Fruit fly (Drosophila melanogaster) whole organism, embryonic: ENCODE measurements around the gene Dhc62B.
A peak's percentile ranks its signal among the peaks of the same experiment; 100 is the strongest.

ENCODE experiments used
- BEAF-32 ChIP-seq: fragments of 200-800 bp; sonication (Bioruptor generic); optimal IDR thresholded peaks from 3 replicates; lab custom pipeline; 2017; ENCODE audit warnings: missing biosample characterization, missing genetic modification characterization, mild to moderate bottlenecking, moderate library complexity, missing genetic modification reagents
- CG10366 ChIP-seq: fragments of 200-800 bp; sonication (Bioruptor generic); IDR thresholded peaks from 2 replicates; pipeline ENCODE4 v1.3.6; 2022; ENCODE audit warnings: missing biosample characterization, missing genetic modification characterization
- CG10543 ChIP-seq: fragments of 200-800 bp; sonication (Bioruptor generic); optimal IDR thresholded peaks from 3 replicates; lab custom pipeline; 2017; ENCODE audit warnings: missing biosample characterization, mild to moderate bottlenecking, missing genetic modification characterization, moderate library complexity
- CG12659 ChIP-seq: fragments of 200-800 bp; sonication (Bioruptor generic); optimal IDR thresholded peaks from 3 replicates; lab custom pipeline; 2017; ENCODE audit warnings: mild to moderate bottlenecking, missing biosample characterization, missing genetic modification reagents, missing genetic modification characterization
- CG12769 ChIP-seq: fragments of 200-800 bp; sonication (Bioruptor generic); optimal IDR thresholded peaks from 2 replicates; lab custom pipeline; 2019; ENCODE audit warnings: missing biosample characterization, mild to moderate bottlenecking, missing genetic modification characterization, moderate library complexity
- CG13296 ChIP-seq: fragments of 200-800 bp; sonication (Bioruptor generic); optimal IDR thresholded peaks from 3 replicates; lab custom pipeline; 2018; ENCODE audit warnings: missing biosample characterization, mild to moderate bottlenecking, missing genetic modification characterization
- CG14441 ChIP-seq: fragments of 200-800 bp; sonication (Bioruptor generic); IDR thresholded peaks from 2 replicates; pipeline ENCODE4 v1.3.6; 2022; ENCODE audit warnings: missing biosample characterization, missing genetic modification characterization
- CG15479 ChIP-seq: fragments of 200-800 bp; sonication (Bioruptor generic); optimal IDR thresholded peaks from 3 replicates; lab custom pipeline; 2019; ENCODE audit warnings: missing biosample characterization, mild to moderate bottlenecking, missing genetic modification characterization, moderate library complexity
- CG15514 ChIP-seq: fragments of 200-800 bp; sonication (Bioruptor generic); optimal IDR thresholded peaks from 3 replicates; lab custom pipeline; 2017; ENCODE audit warnings: missing biosample characterization, missing genetic modification characterization, mild to moderate bottlenecking, moderate library complexity, missing genetic modification reagents
- CG2678 ChIP-seq: fragments of 200-800 bp; sonication (Bioruptor generic); optimal IDR thresholded peaks from 3 replicates; lab custom pipeline; 2019; ENCODE audit warnings: missing biosample characterization, mild to moderate bottlenecking, missing genetic modification characterization, moderate library complexity
- CG34376 ChIP-seq: fragments of 200-800 bp; sonication (Bioruptor generic); optimal IDR thresholded peaks from 2 replicates; lab custom pipeline; 2018; ENCODE audit warnings: missing biosample characterization, mild to moderate bottlenecking, missing genetic modification characterization
- CG6254 ChIP-seq: fragments of 200-800 bp; sonication (Bioruptor generic); optimal IDR thresholded peaks from 3 replicates; lab custom pipeline; 2017; ENCODE audit warnings: mild to moderate bottlenecking, missing biosample characterization, missing genetic modification reagents, missing genetic modification characterization
- CG8388 ChIP-seq: fragments of 200-800 bp; sonication (Bioruptor generic); optimal IDR thresholded peaks from 2 replicates; lab custom pipeline; 2019; ENCODE audit warnings: missing biosample characterization, mild to moderate bottlenecking, missing genetic modification characterization, moderate library complexity
- D19A ChIP-seq: fragments of 200-800 bp; optimal IDR thresholded peaks from 3 replicates; lab custom pipeline; 2019; ENCODE audit warnings: missing biosample characterization, mild to moderate bottlenecking, missing genetic modification characterization, moderate library complexity
- HLH4C ChIP-seq: fragments of 200-800 bp; sonication (Bioruptor generic); IDR thresholded peaks from 3 replicates; pipeline ENCODE4 v1.3.6; 2022; ENCODE audit warnings: missing biosample characterization, missing genetic modification characterization; ENCODE audit not compliant: partially characterized antibody
- Hmr ChIP-seq: fragments of 200-800 bp; sonication (Bioruptor generic); optimal IDR thresholded peaks from 3 replicates; lab custom pipeline; 2017; ENCODE audit warnings: mild to moderate bottlenecking, missing biosample characterization, missing genetic modification reagents, missing genetic modification characterization
- Hr78 ChIP-seq, 2 experiments: fragments of 200-800 bp in 1 of 2; fragments of >200 bp in 1 of 2; sonication (Bioruptor generic) in 1 of 2; optimal IDR thresholded peaks; 2 replicates each; lab custom pipeline; 2017 to 2019; ENCODE audit warnings: missing biosample characterization in 2 of 2, missing genetic modification characterization in 2 of 2, mild to moderate bottlenecking in 1 of 2, moderate library complexity in 1 of 2
- Nf-YB ChIP-seq: fragments of 200-800 bp; sonication (Bioruptor generic); optimal IDR thresholded peaks from 3 replicates; lab custom pipeline; 2019; ENCODE audit warnings: missing biosample characterization, mild to moderate bottlenecking, missing genetic modification characterization, moderate library complexity
- Nf-YC ChIP-seq: fragments of 200-800 bp; optimal IDR thresholded peaks from 3 replicates; lab custom pipeline; 2019; ENCODE audit warnings: missing biosample characterization, mild to moderate bottlenecking, missing genetic modification characterization, moderate library complexity
- Xrp1 ChIP-seq: fragments of 200-800 bp; sonication (Bioruptor generic); IDR thresholded peaks from 2 replicates; pipeline ENCODE4 v1.3.6; 2022; ENCODE audit warnings: missing biosample characterization, missing genetic modification characterization
- ac ChIP-seq: fragments of 200-800 bp; sonication (Bioruptor generic); optimal IDR thresholded peaks from 3 replicates; lab custom pipeline; 2017; ENCODE audit warnings: missing biosample characterization, mild to moderate bottlenecking, missing genetic modification characterization
- amos ChIP-seq: fragments of 200-800 bp; sonication (Bioruptor generic); IDR thresholded peaks from 2 replicates; pipeline ENCODE4 v1.3.6; 2022; ENCODE audit warnings: missing biosample characterization, missing genetic modification characterization; ENCODE audit not compliant: partially characterized antibody
- ap ChIP-seq: fragments of 200-800 bp; sonication (Bioruptor generic); IDR thresholded peaks from 2 replicates; pipeline ENCODE4 v1.3.6; 2022; ENCODE audit warnings: missing biosample characterization, missing genetic modification characterization
- ase ChIP-seq: fragments of 200-800 bp; sonication (Bioruptor generic); IDR thresholded peaks from 3 replicates; pipeline ENCODE4 v1.3.6; 2022; ENCODE audit warnings: missing biosample characterization, missing genetic modification characterization
- ash1 ChIP-seq: fragments of 200-800 bp; sonication (Bioruptor generic); optimal IDR thresholded peaks from 2 replicates; lab custom pipeline; 2018; ENCODE audit warnings: missing biosample characterization, mild to moderate bottlenecking, missing genetic modification characterization
- bsh ChIP-seq, 2 experiments: fragments of 200-800 bp; sonication (Bioruptor generic); optimal IDR thresholded peaks; 2 replicates each; lab custom pipeline; 2017 to 2018; ENCODE audit warnings: mild to moderate bottlenecking in 2 of 2, missing biosample characterization in 2 of 2, missing genetic modification characterization in 2 of 2, moderate library complexity in 1 of 2
- eve ChIP-seq, 2 experiments: fragments of >200 bp; optimal IDR thresholded peaks; 2 replicates each; lab custom pipeline; 2017; ENCODE audit warnings: missing biosample characterization in 2 of 2, missing genetic modification characterization in 2 of 2
- gem ChIP-seq: fragments of 200-800 bp; sonication (Bioruptor generic); optimal IDR thresholded peaks from 2 replicates; lab custom pipeline; 2019; ENCODE audit warnings: missing biosample characterization, mild to moderate bottlenecking, missing genetic modification characterization, moderate library complexity
- ham ChIP-seq: fragments of 200-800 bp; sonication (Bioruptor generic); IDR thresholded peaks from 2 replicates; pipeline ENCODE4 v1.3.6; 2022; ENCODE audit warnings: missing biosample characterization, missing genetic modification characterization
- mirr ChIP-seq: fragments of 200-800 bp; sonication (Bioruptor generic); optimal IDR thresholded peaks from 3 replicates; lab custom pipeline; 2018; ENCODE audit warnings: missing biosample characterization, mild to moderate bottlenecking, missing genetic modification characterization
- nerfin-1 ChIP-seq: fragments of 200-800 bp; sonication (Bioruptor generic); optimal IDR thresholded peaks from 3 replicates; lab custom pipeline; 2019; ENCODE audit warnings: missing biosample characterization, mild to moderate bottlenecking, missing genetic modification characterization, moderate library complexity
- otp ChIP-seq: fragments of 200-800 bp; sonication (Bioruptor generic); IDR thresholded peaks from 3 replicates; pipeline ENCODE4, ENCODE4 v1.3.6; 2022; ENCODE audit warnings: missing biosample characterization, missing genetic modification characterization
- pb ChIP-seq: fragments of 200-800 bp; sonication (Bioruptor generic); optimal IDR thresholded peaks from 3 replicates; lab custom pipeline; 2016; ENCODE audit warnings: missing biosample characterization, missing genetic modification characterization
- run ChIP-seq: fragments of 200-800 bp; sonication (Bioruptor generic); optimal IDR thresholded peaks from 3 replicates; lab custom pipeline; 2018; ENCODE audit warnings: missing biosample characterization, mild to moderate bottlenecking, missing genetic modification characterization
- sd ChIP-seq: fragments of 200-800 bp; sonication (Bioruptor generic); optimal IDR thresholded peaks from 3 replicates; lab custom pipeline; 2018; ENCODE audit warnings: missing biosample characterization, mild to moderate bottlenecking, missing genetic modification characterization, moderate library complexity
- sens-2 ChIP-seq: fragments of 200-800 bp; sonication (Bioruptor generic); IDR thresholded peaks from 2 replicates; pipeline ENCODE4 v1.3.6; 2022; ENCODE audit warnings: missing biosample characterization, missing genetic modification characterization
- sim ChIP-seq: fragments of 200-800 bp; sonication (Bioruptor generic); IDR thresholded peaks from 2 replicates; pipeline ENCODE4 v1.3.6; 2022; ENCODE audit warnings: missing biosample characterization, missing genetic modification characterization
- sna ChIP-seq: fragments of 200-800 bp; sonication (Bioruptor generic); IDR thresholded peaks from 2 replicates; pipeline ENCODE4 v1.3.6; 2022; ENCODE audit warnings: missing biosample characterization, missing genetic modification characterization; ENCODE audit not compliant: partially characterized antibody
- tna ChIP-seq: fragments of 200-800 bp; sonication (Bioruptor generic); IDR thresholded peaks from 2 replicates; pipeline ENCODE4 v1.3.6; 2022; ENCODE audit warnings: missing biosample characterization, missing genetic modification characterization; ENCODE audit not compliant: partially characterized antibody
- wek ChIP-seq: fragments of 200-800 bp; sonication (Bioruptor generic); optimal IDR thresholded peaks from 3 replicates; lab custom pipeline; 2018; ENCODE audit warnings: missing biosample characterization, mild to moderate bottlenecking, missing genetic modification characterization, moderate library complexity
- wor ChIP-seq: fragments of 200-800 bp; sonication (Bioruptor generic); IDR thresholded peaks from 2 replicates; pipeline ENCODE4 v1.3.6; 2022; ENCODE audit warnings: missing biosample characterization, missing genetic modification characterization

Dhc62B gene

DNA sequence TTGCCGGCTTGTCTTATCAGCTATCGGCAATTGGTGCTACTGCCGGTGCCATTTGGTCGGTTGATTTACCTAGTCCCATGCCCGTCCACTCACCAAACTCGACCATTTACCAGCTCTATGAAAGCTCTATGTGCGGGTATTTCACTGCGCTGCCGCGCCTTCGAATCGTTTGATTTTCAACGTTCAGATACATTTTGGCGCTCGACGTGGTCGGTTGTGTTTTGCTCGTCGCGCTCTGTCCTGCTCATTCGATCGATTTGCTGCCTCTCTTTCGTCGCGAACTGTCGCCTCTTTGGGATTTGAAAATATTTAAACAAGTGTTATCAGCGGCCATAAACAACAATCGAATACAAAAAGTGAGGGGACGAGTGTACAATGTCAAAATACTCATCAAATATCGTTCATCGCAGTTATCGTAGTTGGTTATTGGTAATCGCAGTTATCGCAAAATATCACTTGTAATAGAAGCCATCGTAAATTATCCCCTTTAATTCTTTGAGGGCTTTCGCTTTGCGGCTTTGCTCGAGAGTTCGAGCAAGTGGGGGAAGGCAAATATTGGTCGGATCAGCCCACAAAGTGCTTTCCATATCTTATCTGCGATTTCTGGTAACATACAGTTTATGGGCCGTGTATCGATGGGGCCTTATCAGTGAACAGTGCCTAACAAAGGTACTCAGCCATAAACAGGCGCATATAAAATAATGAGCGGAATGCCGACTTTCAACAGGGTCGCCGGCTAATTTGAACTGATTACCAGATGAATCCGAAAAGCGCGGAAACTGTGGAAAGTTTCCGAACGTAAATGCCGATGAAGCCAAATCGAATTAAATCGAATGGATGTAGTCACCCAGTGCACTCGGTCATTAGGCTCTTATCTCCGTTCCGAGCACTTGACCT lies 29.7 kb downstream of the Dhc62B start (continued):
- TF ChIP-seq wor (no peak), CG34376 (GFP tag; lab: Kevin White, UChicago) (peak; percentile 92), CG13296 (GFP tag; lab: Kevin White, UChicago) (peak; percentile 60), CG14441 (peak; percentile 45), CG12769 (tag; lab: Kevin White, UChicago) (peak; percentile 17), D19A (tag; lab: Kevin White, UChicago) (no peak), CG10366 (0 out of 2 replicates have a peak, but pooled peaks have one; percentile 10), sd (tag; lab: Kevin White, UChicago) (peak; percentile 30), eve (GFP tag; optimal IDR thresholded peaks at IDR 0.05; lab: Kevin White, UChicago) (no peak), ase (GFP tag; lab: Robert Waterston, UW) (no peak), sim (GFP tag; lab: Robert Waterston, UW) (no peak), mirr (GFP tag; lab: Kevin White, UChicago) (peak; percentile 97), ash1 (GFP tag; lab: Kevin White, UChicago) (no peak), nerfin-1 (tag; lab: Kevin White, UChicago) (peak; percentile 1), Xrp1 (GFP tag; lab: Robert Waterston, UW) (no peak), Hr78 (GFP tag; optimal IDR thresholded peaks at IDR 0.05; lab: Kevin White, UChicago) (peak in 1 of 2 experiments; percentile 7), sna (GFP tag; lab: Robert Waterston, UW) (0 out of 2 replicates have a peak, but pooled peaks have one; percentile 22), amos (GFP tag; lab: Robert Waterston, UW) (peak; percentile 36; the same call in 1 of the 2 replicates), Nf-YB (GFP tag; lab: Kevin White, UChicago) (peak; percentile 6), BEAF-32 (GFP tag; lab: Kevin White, UChicago) (peak; percentile 28), HLH4C (GFP tag; lab: Robert Waterston, UW) (peak; percentile 50; the same call in 1 of the 3 replicates), bsh (GFP tag; optimal IDR thresholded peaks at IDR 0.05; lab: Kevin White, UChicago) (no peak), ac (GFP tag; lab: Kevin White, UChicago) (no peak), CG15514 (GFP tag; lab: Kevin White, UChicago) (peak; percentile 12), CG10543 (GFP tag; lab: Kevin White, UChicago) (peak; percentile 75), sens-2 (no peak), CG6254 (GFP tag; lab: Kevin White, UChicago) (peak; percentile 39), CG15479 (no peak), CG12659 (no peak), ap (no peak), CG8388 (GFP tag; lab: Kevin White, UChicago) (peak; percentile 88), tna (GFP tag; lab: Robert Waterston, UW) (peak; percentile 41; the same call in 1 of the 2 replicates), gem (tag; lab: Kevin White, UChicago) (peak; percentile 8), Nf-YC (tag; lab: Kevin White, UChicago) (peak; percentile 63), wek (GFP tag; lab: Kevin White, UChicago) (peak; percentile 17), run (tag; lab: Kevin White, UChicago) (peak; percentile 45), pb (no peak), otp (GFP tag; lab: Robert Waterston, UW) (peak; percentile 20; the same call in 1 of the 3 replicates), CG2678 (tag; lab: Kevin White, UChicago) (peak; percentile 30), ham (no peak), Hmr (GFP tag; lab: Kevin White, UChicago) (peak; percentile 37)
